Fruit fly (Drosophila melanogaster) whole organism, adult: ENCODE data around the gene Cyp4d14.

Experiments
- Clk ChIP-seq: fragments of 200-800 bp; sonication (Bioruptor generic); optimal IDR thresholded peaks from 2 replicates; lab custom pipeline; 2017; ENCODE audit warnings: missing biosample characterization, missing genetic modification characterization
- Crg-1 ChIP-seq: fragments of 200-800 bp; sonication (Bioruptor generic); optimal IDR thresholded peaks from 2 replicates; lab custom pipeline; 2016; ENCODE audit warnings: missing biosample characterization, missing genetic modification characterization
- cic ChIP-seq: fragments of 200-800 bp; sonication (Bioruptor generic); optimal IDR thresholded peaks from 2 replicates; lab custom pipeline; 2017; ENCODE audit warnings: missing biosample characterization, mild to moderate bottlenecking, missing genetic modification characterization, moderate library complexity
- toe ChIP-seq: fragments of 200-800 bp; sonication (Bioruptor generic); optimal IDR thresholded peaks from 2 replicates; lab custom pipeline; 2016; ENCODE audit warnings: missing biosample characterization, missing genetic modification characterization

dm6 chrX:2193809-2194207 lies 18.7 kb upstream of the Cyp4d14 start, which contains the start of gene CG14053:
- TF ChIP-seq cic (no peak), Clk (GFP tag; lab: Kevin White, UChicago) (no peak), toe (GFP tag; lab: Kevin White, UChicago) (no peak), Crg-1 (GFP tag; lab: Kevin White, UChicago) (no peak)
